Fruit fly (Drosophila melanogaster) whole organism, embryonic: ENCODE data around the gene Bro.

ENCODE experiments used
- Abd-B ChIP-seq: fragments of 200-800 bp; sonication (Bioruptor generic); optimal IDR thresholded peaks from 2 replicates; lab custom pipeline; 2018; ENCODE audit warnings: missing biosample characterization, mild to moderate bottlenecking, missing genetic modification characterization, moderate library complexity
- CG10565 ChIP-seq: fragments of 200-800 bp; sonication (Bioruptor generic); optimal IDR thresholded peaks from 3 replicates; lab custom pipeline; 2016; ENCODE audit warnings: missing biosample characterization, mild to moderate bottlenecking, missing genetic modification characterization
- CG11723 ChIP-seq: fragments of 200-800 bp; sonication (Bioruptor generic); optimal IDR thresholded peaks from 2 replicates; lab custom pipeline; 2017; ENCODE audit warnings: missing biosample characterization, mild to moderate bottlenecking, missing genetic modification characterization
- CG12769 ChIP-seq: fragments of 200-800 bp; sonication (Bioruptor generic); optimal IDR thresholded peaks from 2 replicates; lab custom pipeline; 2019; ENCODE audit warnings: missing biosample characterization, mild to moderate bottlenecking, missing genetic modification characterization, moderate library complexity
- CG13624 ChIP-seq: fragments of 200-800 bp; sonication (Bioruptor generic); optimal IDR thresholded peaks from 2 replicates; lab custom pipeline; 2016; ENCODE audit warnings: missing biosample characterization, missing genetic modification characterization
- CG15269 ChIP-seq: fragments of 200-800 bp; sonication (Bioruptor generic); optimal IDR thresholded peaks from 2 replicates; lab custom pipeline; 2018; ENCODE audit warnings: missing biosample characterization, mild to moderate bottlenecking, missing genetic modification characterization, moderate library complexity
- CG1529 ChIP-seq: fragments of 200-800 bp; sonication (Bioruptor generic); optimal IDR thresholded peaks from 3 replicates; lab custom pipeline; 2018; ENCODE audit warnings: missing biosample characterization, missing genetic modification characterization
- CG17361 ChIP-seq: fragments of 200-800 bp; sonication (Bioruptor generic); IDR thresholded peaks from 3 replicates; pipeline ENCODE4 v1.3.6; 2022; ENCODE audit warnings: missing biosample characterization, missing genetic modification characterization
- CG17568 ChIP-seq: fragments of 200-800 bp; sonication (Bioruptor generic); optimal IDR thresholded peaks from 2 replicates; lab custom pipeline; 2018; ENCODE audit warnings: missing biosample characterization, mild to moderate bottlenecking, missing genetic modification characterization, moderate library complexity
- CG1792 ChIP-seq: fragments of 200-800 bp; sonication (Bioruptor generic); optimal IDR thresholded peaks from 2 replicates; lab custom pipeline; 2016; ENCODE audit warnings: missing biosample characterization, missing genetic modification characterization
- CG18599 ChIP-seq: fragments of 200-800 bp; sonication (Bioruptor generic); optimal IDR thresholded peaks from 3 replicates; lab custom pipeline; 2017; ENCODE audit warnings: missing biosample characterization, missing genetic modification characterization, mild to moderate bottlenecking, moderate library complexity, missing genetic modification reagents
- CG2116 ChIP-seq: fragments of 200-800 bp; sonication (Bioruptor generic); optimal IDR thresholded peaks from 3 replicates; lab custom pipeline; 2018; ENCODE audit warnings: missing biosample characterization, mild to moderate bottlenecking, missing genetic modification characterization
- CG2199 ChIP-seq: fragments of 200-800 bp; sonication (Bioruptor generic); IDR thresholded peaks from 3 replicates; pipeline ENCODE4 v1.3.6; 2022; ENCODE audit warnings: missing biosample characterization, missing genetic modification characterization
- CG32532 ChIP-seq: fragments of 200-800 bp; sonication (Bioruptor generic); IDR thresholded peaks from 2 replicates; pipeline ENCODE4 v1.3.6; 2022; ENCODE audit warnings: missing biosample characterization, missing genetic modification characterization
- CG32767 ChIP-seq: fragments of 200-800 bp; sonication (Bioruptor generic); IDR thresholded peaks from 2 replicates; pipeline ENCODE4 v1.3.6; 2022; ENCODE audit warnings: missing biosample characterization, missing genetic modification characterization
- CG33213 ChIP-seq: fragments of 200-800 bp; sonication (Bioruptor generic); optimal IDR thresholded peaks from 3 replicates; lab custom pipeline; 2016; ENCODE audit warnings: missing biosample characterization, missing genetic modification characterization
- CG4328 ChIP-seq: fragments of 200-800 bp; sonication (Bioruptor generic); optimal IDR thresholded peaks from 3 replicates; lab custom pipeline; 2017; ENCODE audit warnings: missing biosample characterization, missing genetic modification reagents, missing genetic modification characterization
- CG43689 ChIP-seq: fragments of 200-800 bp; sonication (Bioruptor generic); IDR thresholded peaks from 2 replicates; pipeline ENCODE4 v1.3.6; 2022; ENCODE audit warnings: missing biosample characterization, missing genetic modification characterization
- CG5245 ChIP-seq: fragments of 200-800 bp; sonication (Bioruptor generic); optimal IDR thresholded peaks from 3 replicates; lab custom pipeline; 2016; ENCODE audit warnings: missing biosample characterization, missing genetic modification characterization
- CG6272 ChIP-seq: fragments of 200-800 bp; sonication (Bioruptor generic); IDR thresholded peaks from 2 replicates; pipeline ENCODE4 v1.3.6; 2022; ENCODE audit warnings: missing biosample characterization, missing genetic modification characterization
- CG6854 ChIP-seq: fragments of 200-800 bp; sonication (Bioruptor generic); optimal IDR thresholded peaks from 3 replicates; lab custom pipeline; 2017; ENCODE audit warnings: missing biosample characterization, mild to moderate bottlenecking, missing genetic modification characterization
- CG7271 ChIP-seq: fragments of 200-800 bp; sonication (Bioruptor generic); optimal IDR thresholded peaks from 2 replicates; lab custom pipeline; 2018; ENCODE audit warnings: missing biosample characterization, mild to moderate bottlenecking, missing genetic modification characterization, moderate library complexity
- Chrac-16 ChIP-seq: fragments of 200-800 bp; sonication (Bioruptor generic); optimal IDR thresholded peaks from 3 replicates; lab custom pipeline; 2016; ENCODE audit warnings: missing biosample characterization, missing genetic modification characterization
- CoRest ChIP-seq: fragments of 200-800 bp; sonication (Bioruptor generic); optimal IDR thresholded peaks from 3 replicates; lab custom pipeline; 2018; ENCODE audit warnings: missing biosample characterization, mild to moderate bottlenecking, missing genetic modification characterization, moderate library complexity
- D ChIP-seq, 2 experiments: fragments of 200-800 bp in 1 of 2; fragments of >200 bp in 1 of 2; sonication (Bioruptor generic) in 1 of 2; optimal IDR thresholded peaks; 2 replicates in 1 of 2; 3 replicates in 1 of 2; lab custom pipeline; 2017; ENCODE audit warnings: mild to moderate bottlenecking in 1 of 2, missing biosample characterization in 1 of 2, missing genetic modification characterization in 1 of 2, missing genetic modification reagents in 1 of 2
- Dbx ChIP-seq: fragments of 200-800 bp; sonication (Bioruptor generic); IDR thresholded peaks from 3 replicates; pipeline ENCODE4 v1.3.6; 2022; ENCODE audit warnings: missing biosample characterization, missing genetic modification characterization
- Dfd ChIP-seq, 2 experiments: fragments of >200 bp; optimal IDR thresholded peaks; 2 replicates each; lab custom pipeline; 2017; ENCODE audit warnings: missing biosample characterization in 2 of 2, missing genetic modification characterization in 2 of 2
- Dp ChIP-seq: fragments of 200-800 bp; sonication (Bioruptor generic); optimal IDR thresholded peaks from 2 replicates; lab custom pipeline; 2018; ENCODE audit warnings: missing biosample characterization, mild to moderate bottlenecking, missing genetic modification characterization, moderate library complexity
- HLHmδ ChIP-seq: fragments of 200-800 bp; sonication (Bioruptor generic); optimal IDR thresholded peaks from 2 replicates; lab custom pipeline; 2018; ENCODE audit warnings: missing biosample characterization, mild to moderate bottlenecking, missing genetic modification characterization, moderate library complexity
- Hey ChIP-seq: fragments of 200-800 bp; sonication (Bioruptor generic); optimal IDR thresholded peaks from 3 replicates; lab custom pipeline; 2018; ENCODE audit warnings: missing biosample characterization, mild to moderate bottlenecking, missing genetic modification characterization
- Nf-YB ChIP-seq: fragments of 200-800 bp; sonication (Bioruptor generic); optimal IDR thresholded peaks from 3 replicates; lab custom pipeline; 2019; ENCODE audit warnings: missing biosample characterization, mild to moderate bottlenecking, missing genetic modification characterization, moderate library complexity
- Sry-β ChIP-seq: fragments of 200-800 bp; sonication (Bioruptor generic); optimal IDR thresholded peaks from 2 replicates; lab custom pipeline; 2018; ENCODE audit warnings: missing biosample characterization, mild to moderate bottlenecking, missing genetic modification characterization, moderate library complexity
- cwo ChIP-seq: fragments of 200-800 bp; sonication (Bioruptor generic); optimal IDR thresholded peaks from 3 replicates; lab custom pipeline; 2017; ENCODE audit warnings: missing biosample characterization, missing genetic modification characterization, mild to moderate bottlenecking, moderate library complexity, missing genetic modification reagents
- emc ChIP-seq: fragments of 200-800 bp; sonication (Bioruptor generic); optimal IDR thresholded peaks from 2 replicates; lab custom pipeline; 2016; ENCODE audit warnings: missing biosample characterization, missing genetic modification characterization
- esg ChIP-seq: fragments of 200-800 bp; sonication (Bioruptor generic); conservative IDR thresholded peaks from 2 replicates; pipeline ENCODE4 v1.3.6; 2022; ENCODE audit warnings: missing biosample characterization, missing genetic modification characterization
- ewg ChIP-seq: fragments of 200-800 bp; sonication (Bioruptor generic); optimal IDR thresholded peaks from 3 replicates; lab custom pipeline; 2017; ENCODE audit warnings: mild to moderate bottlenecking, missing biosample characterization, missing genetic modification reagents, missing genetic modification characterization
- fru ChIP-seq: fragments of >200 bp; optimal IDR thresholded peaks from 2 replicates; lab custom pipeline; 2017
- gsb ChIP-seq: fragments of 200-800 bp; sonication (Bioruptor generic); IDR thresholded peaks from 2 replicates; pipeline ENCODE4 v1.3.6; 2022; ENCODE audit warnings: missing biosample characterization, missing genetic modification characterization
- hkb ChIP-seq, 2 experiments: fragments of 200-800 bp in 1 of 2; fragments of >200 bp in 1 of 2; sonication (Bioruptor generic) in 1 of 2; IDR thresholded peaks in 1 of 2; optimal IDR thresholded peaks in 1 of 2; 2 replicates each; pipeline versions ENCODE4 v1.3.6 to Lab custom; 2017 to 2022; ENCODE audit warnings: missing biosample characterization in 1 of 2, missing genetic modification characterization in 1 of 2
- jumu ChIP-seq: fragments of 200-800 bp; sonication (Bioruptor generic); optimal IDR thresholded peaks from 3 replicates; lab custom pipeline; 2016; ENCODE audit warnings: missing biosample characterization, missing genetic modification characterization
- kay ChIP-seq: fragments of 200-800 bp; sonication (Bioruptor generic); optimal IDR thresholded peaks from 2 replicates; lab custom pipeline; 2016; ENCODE audit warnings: missing biosample characterization, missing genetic modification characterization
- kni ChIP-seq: fragments of 200-800 bp; sonication (Bioruptor generic); optimal IDR thresholded peaks from 3 replicates; lab custom pipeline; 2017; ENCODE audit warnings: mild to moderate bottlenecking, missing biosample characterization, missing genetic modification reagents, missing genetic modification characterization
- psq ChIP-seq: fragments of 200-800 bp; sonication (Bioruptor generic); optimal IDR thresholded peaks from 2 replicates; lab custom pipeline; 2017; ENCODE audit warnings: missing biosample characterization, missing genetic modification characterization
- salm ChIP-seq: fragments of 200-800 bp; sonication (Bioruptor generic); optimal IDR thresholded peaks from 2 replicates; lab custom pipeline; 2018; ENCODE audit warnings: missing biosample characterization, mild to moderate bottlenecking, missing genetic modification characterization
- seq ChIP-seq: fragments of 200-800 bp; sonication (Bioruptor generic); IDR thresholded peaks from 2 replicates; pipeline ENCODE4 v1.3.6; 2022; ENCODE audit warnings: missing biosample characterization, missing genetic modification characterization
- toy ChIP-seq: fragments of 200-800 bp; sonication (Bioruptor generic); IDR thresholded peaks from 2 replicates; pipeline ENCODE4 v1.3.6; 2022; ENCODE audit warnings: missing biosample characterization, missing genetic modification characterization
- vfl ChIP-seq: fragments of 200-800 bp; sonication (Bioruptor generic); optimal IDR thresholded peaks from 2 replicates; lab custom pipeline; 2016; ENCODE audit warnings: missing biosample characterization, missing genetic modification characterization
- wdn ChIP-seq: fragments of 200-800 bp; sonication (Bioruptor generic); IDR thresholded peaks from 2 replicates; pipeline ENCODE4 v1.3.6; 2022; ENCODE audit warnings: missing biosample characterization, missing genetic modification characterization
- zen ChIP-seq: fragments of 200-800 bp; sonication (Bioruptor generic); optimal IDR thresholded peaks from 3 replicates; lab custom pipeline; 2018; ENCODE audit warnings: missing biosample characterization, mild to moderate bottlenecking, missing genetic modification characterization, moderate library complexity

Bro gene

dm6 chr3L:1639185-1639812, 8.4 kb upstream of the Bro start, which contains the start of the genes Mettl2 and Bgb (continued):
- TF ChIP-seq CG33213 (GFP tag; lab: Kevin White, UChicago): peak; percentile 65
- TF ChIP-seq salm: no peak
- peak; percentile 1 for TF ChIP-seq CG10565
- peak; percentile 83 for TF ChIP-seq CG32532
- TF ChIP-seq vfl (GFP tag; lab: Kevin White, UChicago): peak; percentile 47
- no peak for TF ChIP-seq fru (lab: Kevin White, UChicago)
- TF ChIP-seq cwo: peak; percentile 53
- peak; percentile 59; the same call in 1 of the 2 replicates for TF ChIP-seq wdn
- TF ChIP-seq Chrac-16: peak; percentile 76
- TF ChIP-seq Dfd (GFP tag; optimal IDR thresholded peaks at IDR 0.05; lab: Kevin White, UChicago): no peak
- TF ChIP-seq CG11723: no peak
- TF ChIP-seq hkb (optimal IDR thresholded peaks at IDR 0.05; lab: Kevin White, UChicago): peak; percentile 64
- peak; percentile 37; the same call in 1 of the 2 replicates for TF ChIP-seq hkb (GFP tag; IDR thresholded peaks at IDR 0.05; lab: Robert Waterston, UW)
- no peak for TF ChIP-seq CG2199 (GFP tag; lab: Robert Waterston, UW)
- peak; percentile 53 for TF ChIP-seq CG2116 (GFP tag; lab: Kevin White, UChicago)
- TF ChIP-seq Dp (GFP tag; lab: Kevin White, UChicago): peak; percentile 62
- TF ChIP-seq D (optimal IDR thresholded peaks at IDR 0.05; lab: Kevin White, UChicago): no peak
- TF ChIP-seq D (GFP tag; optimal IDR thresholded peaks at IDR 0.05; lab: Kevin White, UChicago): peak; percentile 46
- TF ChIP-seq CG5245: peak; percentile 65
- peak; percentile 83 for TF ChIP-seq CoRest (tag; lab: Kevin White, UChicago)
- TF ChIP-seq toy (GFP tag; lab: Robert Waterston, UW): peak; percentile 51; the same call in 1 of the 2 replicates
- peak; percentile 74 for TF ChIP-seq kay (GFP tag; lab: Kevin White, UChicago)
- TF ChIP-seq esg (GFP tag; lab: Robert Waterston, UW): peak; percentile 78
- peak; percentile 86 for TF ChIP-seq Abd-B (GFP tag; lab: Kevin White, UChicago)
- TF ChIP-seq CG32767 (GFP tag; lab: Robert Waterston, UW): peak; percentile 86
- peak; percentile 59 for TF ChIP-seq CG4328 (GFP tag; lab: Kevin White, UChicago)
- TF ChIP-seq CG12769: no peak
- TF ChIP-seq CG6272: peak; percentile 89
- peak; percentile 15 for TF ChIP-seq Nf-YB (GFP tag; lab: Kevin White, UChicago)
- TF ChIP-seq HLHmδ (GFP tag; lab: Kevin White, UChicago): no peak
- TF ChIP-seq kni: peak; percentile 25
- peak; percentile 29 for TF ChIP-seq psq (GFP tag; lab: Kevin White, UChicago)
- peak; percentile 80 for TF ChIP-seq CG18599 (GFP tag; lab: Kevin White, UChicago)
- TF ChIP-seq CG7271 (tag; lab: Kevin White, UChicago): no peak
- peak; percentile 91 for TF ChIP-seq CG17361
- peak; percentile 6 for TF ChIP-seq CG1529 (GFP tag; lab: Kevin White, UChicago)
- no peak for TF ChIP-seq gsb
- no peak for TF ChIP-seq CG17568 (GFP tag; lab: Kevin White, UChicago)
- TF ChIP-seq Dbx: peak; percentile 81
- TF ChIP-seq emc: peak; percentile 48
- no peak for TF ChIP-seq CG15269 (tag; lab: Kevin White, UChicago)
- TF ChIP-seq Sry-β (GFP tag; lab: Kevin White, UChicago): peak; percentile 30
- TF ChIP-seq CG13624: peak; percentile 78
- TF ChIP-seq Hey: no peak
- TF ChIP-seq seq (GFP tag; lab: Robert Waterston, UW): peak; percentile 44; the same call in 1 of the 2 replicates
- peak; percentile 29 for TF ChIP-seq ewg (GFP tag; lab: Kevin White, UChicago)
- TF ChIP-seq zen (tag; lab: Kevin White, UChicago): peak; percentile 74
- TF ChIP-seq CG6854 (GFP tag; lab: Kevin White, UChicago): no peak
- peak; percentile 84 for TF ChIP-seq jumu (GFP tag; lab: Kevin White, UChicago)
- peak; percentile 74 for TF ChIP-seq CG1792 (GFP tag; lab: Kevin White, UChicago)
- no peak for TF ChIP-seq CG43689 (GFP tag; lab: Robert Waterston, UW)
